Fruit fly (Drosophila melanogaster) whole organism, prepupa: ENCODE results near the gene Sec24CD.
A peak's percentile ranks its signal among the peaks of the same experiment; 100 is the strongest.

Experiments
- Blimp-1 ChIP-seq: fragments of 200-800 bp; sonication (Bioruptor generic); optimal IDR thresholded peaks from 3 replicates; lab custom pipeline; 2017; ENCODE audit warnings: missing biosample characterization, missing genetic modification characterization, mild to moderate bottlenecking, moderate library complexity, missing genetic modification reagents
- CG10631 ChIP-seq: fragments of 200-800 bp; sonication (Bioruptor generic); optimal IDR thresholded peaks from 2 replicates; lab custom pipeline; 2016; ENCODE audit warnings: missing biosample characterization, missing genetic modification characterization
- CG10669 ChIP-seq: fragments of 200-800 bp; sonication (Bioruptor generic); optimal IDR thresholded peaks from 3 replicates; lab custom pipeline; 2018; ENCODE audit warnings: missing biosample characterization, mild to moderate bottlenecking, missing genetic modification characterization, moderate library complexity
- CG11294 ChIP-seq: fragments of 200-800 bp; sonication (Bioruptor generic); IDR thresholded peaks from 2 replicates; pipeline ENCODE4 v1.3.6; 2022; ENCODE audit warnings: missing biosample characterization, missing genetic modification characterization
- CG11762 ChIP-seq: fragments of 200-800 bp; sonication (Bioruptor generic); optimal IDR thresholded peaks from 3 replicates; lab custom pipeline; 2016; ENCODE audit warnings: missing biosample characterization, missing genetic modification characterization; ENCODE audit not compliant: insufficient read depth
- CG11902 ChIP-seq: fragments of 200-800 bp; sonication (Bioruptor generic); optimal IDR thresholded peaks from 3 replicates; lab custom pipeline; 2016; ENCODE audit warnings: missing biosample characterization, missing genetic modification characterization
- CG15336 ChIP-seq: fragments of 200-800 bp; sonication (Bioruptor generic); IDR thresholded peaks from 2 replicates; pipeline ENCODE4 v1.3.6; 2022; ENCODE audit warnings: missing biosample characterization, missing genetic modification characterization
- CG16779 ChIP-seq: fragments of 200-800 bp; sonication (Bioruptor generic); optimal IDR thresholded peaks from 3 replicates; lab custom pipeline; 2017; ENCODE audit warnings: missing biosample characterization, mild to moderate bottlenecking, missing genetic modification characterization
- CG3032 ChIP-seq: fragments of 200-800 bp; optimal IDR thresholded peaks from 2 replicates; lab custom pipeline; 2019; ENCODE audit warnings: missing biosample characterization, mild to moderate bottlenecking, missing genetic modification characterization, moderate library complexity
- CG31627 ChIP-seq: fragments of 200-800 bp; sonication (Bioruptor generic); optimal IDR thresholded peaks from 3 replicates; lab custom pipeline; 2016; ENCODE audit warnings: missing biosample characterization, missing genetic modification characterization
- CG32006 ChIP-seq: fragments of 200-800 bp; sonication (Bioruptor generic); optimal IDR thresholded peaks from 3 replicates; lab custom pipeline; 2017; ENCODE audit warnings: missing biosample characterization, mild to moderate bottlenecking, missing genetic modification characterization
- CG34406 ChIP-seq: fragments of 200-800 bp; sonication (Bioruptor generic); optimal IDR thresholded peaks from 3 replicates; lab custom pipeline; 2016; ENCODE audit warnings: missing biosample characterization, missing genetic modification characterization
- CG3919 ChIP-seq: fragments of 200-800 bp; sonication (Bioruptor generic); optimal IDR thresholded peaks from 3 replicates; lab custom pipeline; 2016; ENCODE audit warnings: missing biosample characterization, missing genetic modification characterization
- CG4318 ChIP-seq: fragments of 200-800 bp; sonication (Bioruptor generic); optimal IDR thresholded peaks from 3 replicates; lab custom pipeline; 2017; ENCODE audit warnings: missing biosample characterization, mild to moderate bottlenecking, missing genetic modification characterization
- CG6276 ChIP-seq: fragments of 200-800 bp; sonication (Bioruptor generic); optimal IDR thresholded peaks from 2 replicates; lab custom pipeline; 2017; ENCODE audit warnings: missing biosample characterization, mild to moderate bottlenecking, missing genetic modification characterization
- CG6808 ChIP-seq: fragments of 200-800 bp; sonication (Bioruptor generic); optimal IDR thresholded peaks from 3 replicates; lab custom pipeline; 2017; ENCODE audit warnings: missing biosample characterization, missing genetic modification characterization, mild to moderate bottlenecking, moderate library complexity, missing genetic modification reagents
- CG6854 ChIP-seq: fragments of 200-800 bp; sonication (Bioruptor generic); optimal IDR thresholded peaks from 2 replicates; lab custom pipeline; 2017; ENCODE audit warnings: missing biosample characterization, mild to moderate bottlenecking, missing genetic modification characterization
- CG8319 ChIP-seq: fragments of 200-800 bp; sonication (Bioruptor generic); optimal IDR thresholded peaks from 3 replicates; lab custom pipeline; 2016; ENCODE audit warnings: missing biosample characterization, missing genetic modification characterization
- CG8632 ChIP-seq: fragments of 200-800 bp; sonication (Bioruptor generic); optimal IDR thresholded peaks from 3 replicates; lab custom pipeline; 2016; ENCODE audit warnings: missing biosample characterization, missing genetic modification characterization
- CG9139 ChIP-seq: fragments of 200-800 bp; sonication (Bioruptor generic); optimal IDR thresholded peaks from 3 replicates; lab custom pipeline; 2017; ENCODE audit warnings: missing biosample characterization, mild to moderate bottlenecking, missing genetic modification characterization
- Eip78C ChIP-seq: fragments of 200-800 bp; sonication (Bioruptor generic); peaks from one replicate; lab custom pipeline; 2016; ENCODE audit warnings: missing biosample characterization, missing genetic modification characterization
- Eip93F ChIP-seq: fragments of 200-800 bp; sonication (Bioruptor generic); optimal IDR thresholded peaks from 2 replicates; lab custom pipeline; 2016; ENCODE audit warnings: missing biosample characterization, mild to moderate bottlenecking, missing genetic modification characterization
- Ets96B ChIP-seq: fragments of 200-800 bp; optimal IDR thresholded peaks from 2 replicates; lab custom pipeline; 2019; ENCODE audit warnings: missing biosample characterization, mild to moderate bottlenecking, missing genetic modification characterization, moderate library complexity
- Gug ChIP-seq: fragments of 200-800 bp; sonication (Bioruptor generic); IDR thresholded peaks from 2 replicates; pipeline ENCODE4 v1.3.6; 2022; ENCODE audit warnings: missing biosample characterization, missing genetic modification characterization
- Hr38 ChIP-seq: sonication (Bioruptor generic); optimal IDR thresholded peaks from 2 replicates; lab custom pipeline; 2016; ENCODE audit warnings: missing biosample characterization, missing genetic modification characterization
- Hr39 ChIP-seq: fragments of 200-800 bp; sonication (Bioruptor generic); optimal IDR thresholded peaks from 2 replicates; lab custom pipeline; 2016; ENCODE audit warnings: missing biosample characterization, missing genetic modification characterization
- Lpt ChIP-seq: fragments of 200-800 bp; sonication (Bioruptor generic); optimal IDR thresholded peaks from 3 replicates; lab custom pipeline; 2016; ENCODE audit warnings: missing biosample characterization, missing genetic modification characterization
- Met ChIP-seq: fragments of 200-800 bp; sonication (Bioruptor generic); optimal IDR thresholded peaks from 3 replicates; lab custom pipeline; 2016; ENCODE audit warnings: missing biosample characterization, missing genetic modification characterization
- Sox102F ChIP-seq: fragments of 200-800 bp; sonication (Bioruptor generic); optimal IDR thresholded peaks from 2 replicates; lab custom pipeline; 2016; ENCODE audit warnings: missing biosample characterization, mild to moderate bottlenecking, missing genetic modification characterization
- Sox15 ChIP-seq: fragments of 200-800 bp; sonication (Bioruptor generic); optimal IDR thresholded peaks from 3 replicates; lab custom pipeline; 2016; ENCODE audit warnings: missing biosample characterization, missing genetic modification characterization
- achi ChIP-seq: fragments of 200-800 bp; sonication (Bioruptor generic); optimal IDR thresholded peaks from 3 replicates; lab custom pipeline; 2016; ENCODE audit warnings: missing biosample characterization, missing genetic modification characterization
- acj6 ChIP-seq: fragments of 200-800 bp; sonication (Bioruptor generic); optimal IDR thresholded peaks from 3 replicates; lab custom pipeline; 2016; ENCODE audit warnings: missing biosample characterization, missing genetic modification characterization
- cyc ChIP-seq: fragments of 200-800 bp; sonication (Bioruptor generic); optimal IDR thresholded peaks from 3 replicates; lab custom pipeline; 2016; ENCODE audit warnings: missing biosample characterization, missing genetic modification characterization
- dac ChIP-seq: fragments of 200-800 bp; sonication (Bioruptor generic); optimal IDR thresholded peaks from 2 replicates; lab custom pipeline; 2017; ENCODE audit warnings: missing biosample characterization, mild to moderate bottlenecking, missing genetic modification characterization
- dsx ChIP-seq: fragments of 200-800 bp; optimal IDR thresholded peaks from 3 replicates; lab custom pipeline; 2019; ENCODE audit warnings: missing biosample characterization, mild to moderate bottlenecking, missing genetic modification characterization, moderate library complexity; ENCODE audit not compliant: poor library complexity, severe bottlenecking
- eg ChIP-seq: fragments of 200-800 bp; sonication (Bioruptor generic); IDR thresholded peaks from 3 replicates; pipeline ENCODE4 v1.3.6; 2022; ENCODE audit warnings: missing biosample characterization, missing genetic modification characterization
- esn ChIP-seq: fragments of 200-800 bp; sonication (Bioruptor generic); optimal IDR thresholded peaks from 2 replicates; lab custom pipeline; 2016; ENCODE audit warnings: missing biosample characterization, mild to moderate bottlenecking, missing genetic modification characterization, moderate library complexity
- fkh ChIP-seq: fragments of 200-800 bp; sonication (Bioruptor generic); optimal IDR thresholded peaks from 3 replicates; lab custom pipeline; 2017; ENCODE audit warnings: missing biosample characterization, mild to moderate bottlenecking, missing genetic modification characterization, moderate library complexity
- lz ChIP-seq: fragments of 200-800 bp; sonication (Bioruptor generic); optimal IDR thresholded peaks from 3 replicates; lab custom pipeline; 2016; ENCODE audit warnings: missing biosample characterization, missing genetic modification characterization
- salr ChIP-seq, 2 experiments: fragments of 200-800 bp; sonication (Bioruptor generic); optimal IDR thresholded peaks; 3 replicates each; lab custom pipeline; 2016 to 2018; ENCODE audit warnings: missing biosample characterization in 2 of 2, missing genetic modification characterization in 2 of 2, mild to moderate bottlenecking in 1 of 2
- spab ChIP-seq: fragments of 200-800 bp; sonication (Bioruptor generic); optimal IDR thresholded peaks from 2 replicates; lab custom pipeline; 2017; ENCODE audit warnings: missing biosample characterization, mild to moderate bottlenecking, missing genetic modification characterization, missing genetic modification reagents
- ss ChIP-seq, 2 experiments: fragments of 200-800 bp; sonication (Bioruptor generic); optimal IDR thresholded peaks; 2 replicates in 1 of 2; 3 replicates in 1 of 2; lab custom pipeline; 2017 to 2018; ENCODE audit warnings: mild to moderate bottlenecking in 2 of 2, missing biosample characterization in 2 of 2, missing genetic modification characterization in 2 of 2, moderate library complexity in 1 of 2
- svp ChIP-seq: fragments of 200-800 bp; sonication (Bioruptor generic); peaks from one replicate; lab custom pipeline; 2016; ENCODE audit warnings: missing biosample characterization, missing genetic modification characterization
- vri ChIP-seq: fragments of 200-800 bp; sonication (Bioruptor generic); optimal IDR thresholded peaks from 3 replicates; lab custom pipeline; 2016; ENCODE audit warnings: missing biosample characterization, mild to moderate bottlenecking, missing genetic modification characterization

Sec24CD gene

DNA sequence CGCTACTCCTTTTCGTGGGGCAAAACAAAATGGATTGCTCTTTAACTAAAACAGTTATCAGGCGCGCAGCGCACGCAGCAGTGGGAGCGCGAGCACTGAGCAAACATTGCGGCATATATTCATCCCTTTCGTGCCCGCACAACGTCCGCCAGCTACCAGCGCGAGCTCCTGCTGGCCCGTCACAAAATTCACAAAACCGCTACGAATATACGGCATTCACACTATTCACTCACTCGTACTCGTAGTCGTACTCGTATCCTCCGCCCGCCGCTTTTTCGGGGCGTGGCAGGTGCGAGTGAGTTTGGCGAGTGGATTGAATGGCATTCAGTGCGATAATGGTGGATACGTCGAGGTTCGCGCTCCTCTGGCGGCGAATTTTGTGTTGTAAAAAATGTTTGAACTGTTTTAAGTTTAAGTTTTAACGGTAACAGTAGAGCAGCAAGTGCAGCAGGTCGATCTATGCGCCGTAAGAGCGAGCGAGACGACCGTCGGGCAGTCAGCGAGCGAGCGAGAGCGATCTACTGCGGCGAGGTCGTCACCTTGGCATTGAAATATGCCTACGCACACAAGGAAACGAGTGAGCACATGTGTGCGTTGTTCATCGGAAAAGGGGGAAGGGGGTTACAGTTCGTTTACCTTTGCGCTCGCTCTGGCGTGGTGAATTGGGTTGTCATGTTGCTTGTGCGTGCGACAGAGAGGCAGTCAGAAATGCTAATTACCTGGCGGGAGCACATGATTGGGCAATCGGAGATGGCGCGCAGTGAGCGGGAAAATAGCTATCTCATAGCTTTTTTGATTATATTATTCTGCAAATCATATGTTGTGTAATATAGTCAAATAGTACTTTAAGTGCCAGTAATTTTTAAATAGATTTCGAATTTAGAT, 39.8 kb downstream of the Sec24CD start (continued):
- TF ChIP-seq Met (GFP tag; lab: Kevin White, UChicago), result peak; percentile 74
- peak; percentile 41 for TF ChIP-seq Lpt
- no peak for TF ChIP-seq Eip93F
- peak; percentile 74 for TF ChIP-seq CG10631 (GFP tag; lab: Kevin White, UChicago)
- no peak for TF ChIP-seq CG15336 (GFP tag; lab: Robert Waterston, UW)
- peak; percentile 43 for TF ChIP-seq Sox102F (GFP tag; lab: Kevin White, UChicago)
- peak; percentile 96 for TF ChIP-seq vri
- peak; percentile 80 for TF ChIP-seq Eip78C
- TF ChIP-seq CG8632, result peak; percentile 7
- no peak for TF ChIP-seq Hr38 (GFP tag; lab: Kevin White, UChicago)
- peak; percentile 52 for TF ChIP-seq esn (GFP tag; lab: Kevin White, UChicago)
- peak; percentile 69 for TF ChIP-seq acj6
- peak; percentile 37 for TF ChIP-seq CG4318 (GFP tag; lab: Kevin White, UChicago)
- TF ChIP-seq CG6276 (GFP tag; lab: Kevin White, UChicago), result peak; percentile 21
- TF ChIP-seq CG3032 (tag; lab: Kevin White, UChicago), result peak; percentile 31
- TF ChIP-seq spab (GFP tag; lab: Kevin White, UChicago), result no peak
- peak in 1 of 2 experiments; percentile 77 for TF ChIP-seq salr (GFP tag; optimal IDR thresholded peaks at IDR 0.05; lab: Kevin White, UChicago)
- TF ChIP-seq dac (GFP tag; lab: Kevin White, UChicago), result peak; percentile 34
- peak; percentile 55 for TF ChIP-seq CG6808 (GFP tag; lab: Kevin White, UChicago)
- peak; percentile 65 for TF ChIP-seq CG31627 (GFP tag; lab: Kevin White, UChicago)
- peak; percentile 44 for TF ChIP-seq Ets96B
- no peak for TF ChIP-seq CG11294

DNA sequence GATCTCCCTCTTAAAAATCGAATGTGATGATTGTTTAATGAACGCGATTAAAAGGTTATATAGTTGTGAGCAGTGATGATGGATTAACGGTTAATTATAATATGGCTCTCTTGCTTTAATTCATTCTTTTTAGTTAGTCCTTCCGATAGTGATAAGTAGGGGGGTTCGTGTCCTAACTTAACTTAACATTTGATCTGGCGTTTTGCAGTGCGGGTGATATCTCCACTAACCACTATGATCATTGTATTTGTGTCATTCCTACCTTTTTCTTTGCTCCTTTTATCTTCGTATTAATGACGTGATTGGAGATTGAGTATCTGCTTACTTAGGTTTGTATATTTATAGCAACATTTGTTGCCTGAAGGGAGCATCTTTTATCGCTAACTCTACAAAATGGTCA, 41.3 kb downstream of the Sec24CD start:
- no peak for TF ChIP-seq CG16779
- no peak for TF ChIP-seq Hr38 (GFP tag; lab: Kevin White, UChicago)
- no peak for TF ChIP-seq Blimp-1 (GFP tag; lab: Kevin White, UChicago)
- TF ChIP-seq, all 60 proteins: peak for 0

DNA sequence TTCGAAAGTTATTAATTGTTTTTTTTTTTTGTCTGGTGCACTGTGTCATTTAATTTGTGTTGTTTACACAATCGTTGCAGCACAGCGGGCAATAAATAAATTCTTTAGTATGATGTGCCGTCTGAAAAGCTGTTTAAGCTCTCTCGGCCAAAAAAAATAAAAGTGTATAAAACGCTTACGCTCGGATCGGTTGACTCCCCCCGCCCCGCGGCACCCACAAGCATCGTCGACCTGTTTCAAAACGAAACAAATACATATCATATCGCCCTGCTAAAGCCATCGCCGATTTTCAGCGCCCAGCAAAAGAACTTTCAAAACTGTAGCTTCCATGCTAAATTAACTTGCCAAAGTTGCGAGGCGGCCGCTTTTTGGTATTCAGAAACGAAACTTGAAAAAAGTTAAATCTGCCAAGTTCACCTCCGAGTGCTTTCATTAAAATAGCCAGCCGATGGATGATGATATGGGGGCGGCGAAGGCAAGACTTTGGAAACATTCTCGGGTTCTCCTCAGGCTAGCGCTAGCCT, 42.3 kb downstream of the Sec24CD start:
- TF ChIP-seq Eip78C, result no peak
- peak; percentile 29 for TF ChIP-seq CG6854
- no peak for TF ChIP-seq lz (GFP tag; lab: Kevin White, UChicago)
- no peak for TF ChIP-seq CG9139
- TF ChIP-seq CG34406 (GFP tag; lab: Kevin White, UChicago), result no peak
- TF ChIP-seq CG3919, result no peak
- TF ChIP-seq achi (GFP tag; lab: Kevin White, UChicago), result no peak
- TF ChIP-seq ss (GFP tag; optimal IDR thresholded peaks at IDR 0.05; lab: Kevin White, UChicago), result no peak
- TF ChIP-seq spab (GFP tag; lab: Kevin White, UChicago), result no peak
- no peak for TF ChIP-seq CG8632
- no peak for TF ChIP-seq CG11762 (GFP tag; lab: Kevin White, UChicago)
- TF ChIP-seq Sox15, result no peak
- TF ChIP-seq Gug (GFP tag; lab: Robert Waterston, UW), result no peak
- no peak for TF ChIP-seq CG8319 (GFP tag; lab: Kevin White, UChicago)
- TF ChIP-seq CG11902 (GFP tag; lab: Kevin White, UChicago), result no peak
- TF ChIP-seq vri, result peak; percentile 28
- TF ChIP-seq fkh, result no peak
- no peak for TF ChIP-seq CG10631 (GFP tag; lab: Kevin White, UChicago)
- TF ChIP-seq Ets96B, result no peak
- no peak for TF ChIP-seq eg (GFP tag; lab: Robert Waterston, UW)
- TF ChIP-seq CG32006 (GFP tag; lab: Kevin White, UChicago), result no peak
- TF ChIP-seq cyc (GFP tag; lab: Kevin White, UChicago), result no peak
- no peak for TF ChIP-seq CG10669 (GFP tag; lab: Kevin White, UChicago)
- TF ChIP-seq Hr39 (GFP tag; lab: Kevin White, UChicago), result no peak
- TF ChIP-seq Blimp-1 (GFP tag; lab: Kevin White, UChicago), result peak; percentile 10
- no peak for TF ChIP-seq Hr38 (GFP tag; lab: Kevin White, UChicago)
- TF ChIP-seq dsx (GFP tag; lab: Kevin White, UChicago), result no peak
- TF ChIP-seq svp (GFP tag; lab: Kevin White, UChicago), result peak; percentile 52
- TF ChIP-seq Sox102F (GFP tag; lab: Kevin White, UChicago), result no peak
- no peak for TF ChIP-seq CG16779
- TF ChIP-seq CG31627 (GFP tag; lab: Kevin White, UChicago), result no peak
- TF ChIP-seq CG15336 (GFP tag; lab: Robert Waterston, UW), result no peak
- no peak for TF ChIP-seq CG4318 (GFP tag; lab: Kevin White, UChicago)
